Worm (Caenorhabditis elegans) whole organism, L4 larva: ENCODE data around the gene aex-4.

Experiments used
- lin-39 ChIP-seq: fragments of 150-350 bp; optimal IDR thresholded peaks from 2 replicates; lab custom pipeline; 2014; ENCODE audit warnings: missing biosample characterization, missing genetic modification reagents, missing genetic modification characterization
- nhr-11 ChIP-seq: fragments of 150-350 bp; optimal IDR thresholded peaks from 2 replicates; lab custom pipeline; 2014; ENCODE audit warnings: missing biosample characterization, missing genetic modification characterization
- pha-4 ChIP-seq, 2 experiments: fragments of 150-350 bp in 1 of 2; fragments of 200-800 bp in 1 of 2; sonication (Bioruptor generic) in 1 of 2; IDR thresholded peaks in 1 of 2; optimal IDR thresholded peaks in 1 of 2; 2 replicates each; pipeline versions ENCODE4 v1.3.6 to Lab custom; 2014 to 2022; ENCODE audit warnings: missing genetic modification characterization in 2 of 2, missing genetic modification reagents in 2 of 2, missing biosample characterization in 1 of 2, missing compliant biosample characterization in 1 of 2
- pqm-1 ChIP-seq: sonication (generic microtip); optimal IDR thresholded peaks from 2 replicates; lab custom pipeline; 2017; ENCODE audit warnings: missing biosample characterization, missing genetic modification characterization
- saeg-2 ChIP-seq: fragments of 200-800 bp; sonication (Bioruptor generic); IDR thresholded peaks from 2 replicates; pipeline ENCODE4 v1.3.6; 2022; ENCODE audit warnings: missing genetic modification reagents, missing genetic modification characterization, missing compliant biosample characterization
- spr-3 ChIP-seq: fragments of 200-800 bp; sonication (Bioruptor generic); optimal IDR thresholded peaks from 2 replicates; lab custom pipeline; 2018; ENCODE audit warnings: mild to moderate bottlenecking, missing genetic modification characterization, missing compliant biosample characterization
- vab-7 ChIP-seq: fragments of 200-800 bp; sonication (Bioruptor generic); IDR thresholded peaks from 2 replicates; pipeline ENCODE4 v1.3.6; 2022; ENCODE audit warnings: missing genetic modification reagents, missing genetic modification characterization, missing compliant biosample characterization
- zag-1 ChIP-seq: fragments of 150-350 bp; optimal IDR thresholded peaks from 2 replicates; lab custom pipeline; 2014; ENCODE audit warnings: missing biosample characterization, missing genetic modification characterization

- TF ChIP-seq spr-3 (GFP tag; lab: Kevin White, UChicago), result no peak
- TF ChIP-seq vab-7 (GFP tag; lab: Robert Waterston, UW), result no peak
- no peak for TF ChIP-seq pha-4 (GFP tag; IDR thresholded peaks at IDR 0.05; lab: Robert Waterston, UW)
- no peak for TF ChIP-seq pha-4 (tag; optimal IDR thresholded peaks at IDR 0.05; lab: Kevin White, UChicago)
- no peak for TF ChIP-seq nhr-11 (tag; lab: Kevin White, UChicago)
- TF ChIP-seq lin-39, result no peak
- no peak for TF ChIP-seq zag-1 (tag; lab: Kevin White, UChicago)
- no peak for TF ChIP-seq pqm-1 (tag; lab: Kevin White, UChicago)
- no peak for TF ChIP-seq saeg-2 (GFP tag; lab: Robert Waterston, UW)
Measured at ce11 chrX:3701861-3702260, 27.2 kb upstream of the aex-4 start.
